Fruit fly (Drosophila melanogaster) whole organism, prepupa: ENCODE results near the gene Rab9E.
"Not testable (repeated sequence)": the region's sequence is repeated elsewhere in the genome, so short reads cannot be mapped to it uniquely, and the experiment has no call there.

Experiments
- CG10631 ChIP-seq: fragments of 200-800 bp; sonication (Bioruptor generic); optimal IDR thresholded peaks from 2 replicates; lab custom pipeline; 2016; ENCODE audit warnings: missing biosample characterization, missing genetic modification characterization
- CG10669 ChIP-seq: fragments of 200-800 bp; sonication (Bioruptor generic); optimal IDR thresholded peaks from 3 replicates; lab custom pipeline; 2018; ENCODE audit warnings: missing biosample characterization, mild to moderate bottlenecking, missing genetic modification characterization, moderate library complexity
- CG11294 ChIP-seq: fragments of 200-800 bp; sonication (Bioruptor generic); IDR thresholded peaks from 2 replicates; pipeline ENCODE4 v1.3.6; 2022; ENCODE audit warnings: missing biosample characterization, missing genetic modification characterization
- CG11902 ChIP-seq: fragments of 200-800 bp; sonication (Bioruptor generic); optimal IDR thresholded peaks from 3 replicates; lab custom pipeline; 2016; ENCODE audit warnings: missing biosample characterization, missing genetic modification characterization
- CG15336 ChIP-seq: fragments of 200-800 bp; sonication (Bioruptor generic); IDR thresholded peaks from 2 replicates; pipeline ENCODE4 v1.3.6; 2022; ENCODE audit warnings: missing biosample characterization, missing genetic modification characterization
- CG16779 ChIP-seq: fragments of 200-800 bp; sonication (Bioruptor generic); optimal IDR thresholded peaks from 3 replicates; lab custom pipeline; 2017; ENCODE audit warnings: missing biosample characterization, mild to moderate bottlenecking, missing genetic modification characterization
- CG3032 ChIP-seq: fragments of 200-800 bp; optimal IDR thresholded peaks from 2 replicates; lab custom pipeline; 2019; ENCODE audit warnings: missing biosample characterization, mild to moderate bottlenecking, missing genetic modification characterization, moderate library complexity
- CG31627 ChIP-seq: fragments of 200-800 bp; sonication (Bioruptor generic); optimal IDR thresholded peaks from 3 replicates; lab custom pipeline; 2016; ENCODE audit warnings: missing biosample characterization, missing genetic modification characterization
- CG32006 ChIP-seq: fragments of 200-800 bp; sonication (Bioruptor generic); optimal IDR thresholded peaks from 3 replicates; lab custom pipeline; 2017; ENCODE audit warnings: missing biosample characterization, mild to moderate bottlenecking, missing genetic modification characterization
- CG3919 ChIP-seq: fragments of 200-800 bp; sonication (Bioruptor generic); optimal IDR thresholded peaks from 3 replicates; lab custom pipeline; 2016; ENCODE audit warnings: missing biosample characterization, missing genetic modification characterization
- CG4318 ChIP-seq: fragments of 200-800 bp; sonication (Bioruptor generic); optimal IDR thresholded peaks from 3 replicates; lab custom pipeline; 2017; ENCODE audit warnings: missing biosample characterization, mild to moderate bottlenecking, missing genetic modification characterization
- CG6163 ChIP-seq: fragments of 200-800 bp; sonication (Bioruptor generic); IDR thresholded peaks from 3 replicates; pipeline ENCODE4 v1.3.6; 2022; ENCODE audit warnings: missing biosample characterization, missing genetic modification characterization
- CG6276 ChIP-seq: fragments of 200-800 bp; sonication (Bioruptor generic); optimal IDR thresholded peaks from 2 replicates; lab custom pipeline; 2017; ENCODE audit warnings: missing biosample characterization, mild to moderate bottlenecking, missing genetic modification characterization
- CG6854 ChIP-seq: fragments of 200-800 bp; sonication (Bioruptor generic); optimal IDR thresholded peaks from 2 replicates; lab custom pipeline; 2017; ENCODE audit warnings: missing biosample characterization, mild to moderate bottlenecking, missing genetic modification characterization
- CG7368 ChIP-seq: fragments of 200-800 bp; sonication (Bioruptor generic); optimal IDR thresholded peaks from 3 replicates; lab custom pipeline; 2016; ENCODE audit warnings: missing biosample characterization, missing genetic modification characterization
- CG8319 ChIP-seq: fragments of 200-800 bp; sonication (Bioruptor generic); optimal IDR thresholded peaks from 3 replicates; lab custom pipeline; 2016; ENCODE audit warnings: missing biosample characterization, missing genetic modification characterization
- CG9139 ChIP-seq: fragments of 200-800 bp; sonication (Bioruptor generic); optimal IDR thresholded peaks from 3 replicates; lab custom pipeline; 2017; ENCODE audit warnings: missing biosample characterization, mild to moderate bottlenecking, missing genetic modification characterization
- Eip75B ChIP-seq: fragments of 200-800 bp; sonication (Bioruptor generic); optimal IDR thresholded peaks from 3 replicates; lab custom pipeline; 2016; ENCODE audit warnings: missing biosample characterization, missing genetic modification characterization
- Eip78C ChIP-seq: fragments of 200-800 bp; sonication (Bioruptor generic); peaks from one replicate; lab custom pipeline; 2016; ENCODE audit warnings: missing biosample characterization, missing genetic modification characterization
- Eip93F ChIP-seq: fragments of 200-800 bp; sonication (Bioruptor generic); optimal IDR thresholded peaks from 2 replicates; lab custom pipeline; 2016; ENCODE audit warnings: missing biosample characterization, mild to moderate bottlenecking, missing genetic modification characterization
- Ets21C ChIP-seq: fragments of 200-800 bp; sonication (Bioruptor generic); optimal IDR thresholded peaks from 3 replicates; lab custom pipeline; 2016; ENCODE audit warnings: missing biosample characterization, missing genetic modification characterization
- Ets96B ChIP-seq: fragments of 200-800 bp; optimal IDR thresholded peaks from 2 replicates; lab custom pipeline; 2019; ENCODE audit warnings: missing biosample characterization, mild to moderate bottlenecking, missing genetic modification characterization, moderate library complexity
- Gug ChIP-seq: fragments of 200-800 bp; sonication (Bioruptor generic); IDR thresholded peaks from 2 replicates; pipeline ENCODE4 v1.3.6; 2022; ENCODE audit warnings: missing biosample characterization, missing genetic modification characterization
- Hr39 ChIP-seq: fragments of 200-800 bp; sonication (Bioruptor generic); optimal IDR thresholded peaks from 2 replicates; lab custom pipeline; 2016; ENCODE audit warnings: missing biosample characterization, missing genetic modification characterization
- OdsH ChIP-seq: fragments of 200-800 bp; sonication (Bioruptor generic); optimal IDR thresholded peaks from 3 replicates; lab custom pipeline; 2016; ENCODE audit warnings: missing biosample characterization, missing genetic modification characterization
- Smox ChIP-seq: fragments of 200-800 bp; sonication (Bioruptor generic); optimal IDR thresholded peaks from 3 replicates; lab custom pipeline; 2016; ENCODE audit warnings: missing biosample characterization, missing genetic modification characterization
- Sox102F ChIP-seq: fragments of 200-800 bp; sonication (Bioruptor generic); optimal IDR thresholded peaks from 2 replicates; lab custom pipeline; 2016; ENCODE audit warnings: missing biosample characterization, mild to moderate bottlenecking, missing genetic modification characterization
- Sox15 ChIP-seq: fragments of 200-800 bp; sonication (Bioruptor generic); optimal IDR thresholded peaks from 3 replicates; lab custom pipeline; 2016; ENCODE audit warnings: missing biosample characterization, missing genetic modification characterization
- achi ChIP-seq: fragments of 200-800 bp; sonication (Bioruptor generic); optimal IDR thresholded peaks from 3 replicates; lab custom pipeline; 2016; ENCODE audit warnings: missing biosample characterization, missing genetic modification characterization
- acj6 ChIP-seq: fragments of 200-800 bp; sonication (Bioruptor generic); optimal IDR thresholded peaks from 3 replicates; lab custom pipeline; 2016; ENCODE audit warnings: missing biosample characterization, missing genetic modification characterization
- esn ChIP-seq: fragments of 200-800 bp; sonication (Bioruptor generic); optimal IDR thresholded peaks from 2 replicates; lab custom pipeline; 2016; ENCODE audit warnings: missing biosample characterization, mild to moderate bottlenecking, missing genetic modification characterization, moderate library complexity
- fkh ChIP-seq: fragments of 200-800 bp; sonication (Bioruptor generic); optimal IDR thresholded peaks from 3 replicates; lab custom pipeline; 2017; ENCODE audit warnings: missing biosample characterization, mild to moderate bottlenecking, missing genetic modification characterization, moderate library complexity
- lz ChIP-seq: fragments of 200-800 bp; sonication (Bioruptor generic); optimal IDR thresholded peaks from 3 replicates; lab custom pipeline; 2016; ENCODE audit warnings: missing biosample characterization, missing genetic modification characterization
- net ChIP-seq: fragments of 200-800 bp; sonication (Bioruptor generic); optimal IDR thresholded peaks from 3 replicates; lab custom pipeline; 2016; ENCODE audit warnings: missing biosample characterization, missing genetic modification characterization
- pdm3 ChIP-seq: fragments of 200-800 bp; sonication (Bioruptor generic); optimal IDR thresholded peaks from 3 replicates; lab custom pipeline; 2016; ENCODE audit warnings: missing biosample characterization, missing genetic modification characterization
- salr ChIP-seq, 2 experiments: fragments of 200-800 bp; sonication (Bioruptor generic); optimal IDR thresholded peaks; 3 replicates each; lab custom pipeline; 2016 to 2018; ENCODE audit warnings: missing biosample characterization in 2 of 2, missing genetic modification characterization in 2 of 2, mild to moderate bottlenecking in 1 of 2
- svp ChIP-seq: fragments of 200-800 bp; sonication (Bioruptor generic); peaks from one replicate; lab custom pipeline; 2016; ENCODE audit warnings: missing biosample characterization, missing genetic modification characterization
- vri ChIP-seq: fragments of 200-800 bp; sonication (Bioruptor generic); optimal IDR thresholded peaks from 3 replicates; lab custom pipeline; 2016; ENCODE audit warnings: missing biosample characterization, mild to moderate bottlenecking, missing genetic modification characterization

The Rab9E gene

dm6 chrX:10661743-10662142, at the start of gene Rab9E:
Rab9E (minus strand) TSS chrX:10661843.
- not testable (repeated sequence) for TF ChIP-seq Smox (GFP tag; lab: Kevin White, UChicago); pdm3 (GFP tag; lab: Kevin White, UChicago); CG3032 (tag; lab: Kevin White, UChicago)

DNA sequence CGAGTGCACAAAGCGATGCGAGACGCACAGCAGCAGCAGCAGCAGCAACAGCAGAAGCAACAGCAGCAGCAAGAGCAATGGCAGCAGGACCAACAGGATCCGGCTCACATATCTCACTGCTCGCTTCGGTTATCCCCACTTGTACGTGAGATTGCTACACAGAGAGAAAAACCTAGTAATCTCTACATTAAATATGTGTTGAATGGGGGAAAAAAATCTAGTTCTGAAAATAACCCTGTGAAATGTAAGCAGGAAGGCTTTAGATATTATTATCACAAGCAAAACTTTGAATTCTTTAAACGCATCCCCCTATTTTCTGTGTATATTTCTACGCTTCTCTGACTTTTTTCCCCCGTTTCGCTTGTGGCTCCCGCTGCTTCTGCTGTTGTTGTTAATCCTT, 36.1 kb upstream of the Rab9E start:
- TF ChIP-seq Eip75B (GFP tag; lab: Kevin White, UChicago) (no peak), CG6163 (GFP tag; lab: Robert Waterston, UW) (peak; percentile 29; the same call in 1 of the 3 replicates), CG8319 (GFP tag; lab: Kevin White, UChicago) (no peak), achi (no peak), net (GFP tag; lab: Kevin White, UChicago) (no peak), CG11294 (no peak), CG10631 (GFP tag; lab: Kevin White, UChicago) (peak; percentile 9), CG7368 (GFP tag; lab: Kevin White, UChicago) (no peak), Ets96B (tag; lab: Kevin White, UChicago) (no peak), lz (GFP tag; lab: Kevin White, UChicago) (no peak), CG3919 (peak; percentile 13), Eip78C (GFP tag; lab: Kevin White, UChicago) (peak; percentile 34), CG32006 (GFP tag; lab: Kevin White, UChicago) (peak; percentile 8), Gug (GFP tag; lab: Robert Waterston, UW) (no peak), acj6 (no peak), svp (GFP tag; lab: Kevin White, UChicago) (peak; percentile 34)

dm6 chrX:10673366-10673765, 11.7 kb upstream of the Rab9E start, which contains the start of gene CG12637:
CG12637 (minus strand) TSS chrX:10673466.
- TF ChIP-seq CG11902: no peak
- TF ChIP-seq Eip75B (GFP tag; lab: Kevin White, UChicago): no peak
- TF ChIP-seq Smox (GFP tag; lab: Kevin White, UChicago): no peak
- TF ChIP-seq net (GFP tag; lab: Kevin White, UChicago): no peak
- TF ChIP-seq Hr39 (GFP tag; lab: Kevin White, UChicago): no peak
- TF ChIP-seq CG6163 (GFP tag; lab: Robert Waterston, UW): no peak
- TF ChIP-seq CG6276: no peak
- TF ChIP-seq Eip93F: no peak
- no peak for TF ChIP-seq Ets96B (tag; lab: Kevin White, UChicago)

DNA sequence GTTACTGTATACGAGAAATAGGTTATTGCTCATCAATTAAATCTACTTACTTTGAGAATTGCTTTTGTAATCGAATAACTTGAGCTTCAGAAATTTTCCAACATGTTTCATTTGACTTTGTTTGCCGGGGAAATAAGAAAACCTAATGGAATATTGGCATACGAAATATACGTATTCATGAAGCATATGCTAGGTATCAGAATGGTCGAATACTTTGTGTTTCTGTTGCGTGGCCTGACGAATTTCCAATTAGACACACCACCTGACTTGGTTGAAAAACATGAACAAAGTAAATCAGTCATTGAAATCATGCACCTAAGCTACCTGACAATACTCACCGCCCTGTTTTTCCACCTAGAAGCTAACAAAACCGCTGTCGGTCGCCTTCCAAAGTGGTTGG, 4.3 kb downstream of the Rab9E start, which contains the start of gene CG2111:
Gene CG2111, plus strand, starts transcription at position 301 of the 400 bp plus-strand sequence.
- TF ChIP-seq CG4318 (GFP tag; lab: Kevin White, UChicago) (no peak), CG3919 (no peak), CG10631 (GFP tag; lab: Kevin White, UChicago) (no peak), CG16779 (no peak), CG9139 (GFP tag; lab: Kevin White, UChicago) (no peak), Ets21C (no peak), net (GFP tag; lab: Kevin White, UChicago) (no peak), vri (GFP tag; lab: Kevin White, UChicago) (no peak), Sox15 (GFP tag; lab: Kevin White, UChicago) (no peak), CG10669 (GFP tag; lab: Kevin White, UChicago) (no peak), Sox102F (GFP tag; lab: Kevin White, UChicago) (no peak), OdsH (no peak), CG31627 (GFP tag; lab: Kevin White, UChicago) (no peak)

DNA sequence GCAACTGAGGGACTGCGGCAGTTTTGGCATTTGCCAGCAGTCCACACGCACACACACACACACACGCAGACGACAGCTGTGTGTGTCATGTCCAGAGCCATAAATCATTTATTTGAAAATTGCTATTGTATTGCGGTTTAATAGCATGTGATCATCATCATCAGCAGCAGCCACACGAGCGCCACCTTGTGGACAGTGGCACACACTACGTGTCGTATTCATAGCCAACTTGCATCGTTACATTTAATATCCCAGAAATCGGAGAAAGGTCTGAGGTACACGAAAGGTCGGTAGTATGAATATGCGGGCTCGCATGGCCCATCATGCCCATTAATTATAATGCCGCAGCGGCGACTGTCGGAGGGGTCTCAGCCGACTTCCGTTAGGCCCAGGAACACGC, 5.4 kb downstream of the Rab9E start:
- TF ChIP-seq OdsH (no peak), Sox102F (GFP tag; lab: Kevin White, UChicago) (no peak), CG6163 (GFP tag; lab: Robert Waterston, UW) (no peak), salr (GFP tag; optimal IDR thresholded peaks at IDR 0.05; lab: Kevin White, UChicago) (no peak), esn (GFP tag; lab: Kevin White, UChicago) (no peak), CG15336 (GFP tag; lab: Robert Waterston, UW) (no peak), CG6854 (GFP tag; lab: Kevin White, UChicago) (no peak), Eip78C (GFP tag; lab: Kevin White, UChicago) (no peak), fkh (GFP tag; lab: Kevin White, UChicago) (no peak), lz (GFP tag; lab: Kevin White, UChicago) (no peak), CG11902 (no peak)
